Worm (Caenorhabditis elegans): ENCODE data around the gene F49E12.10.
A peak's percentile ranks its signal among the peaks of the same experiment; 100 is the strongest.

Gene F49E12.10

ce11 chrII:8428947-8429919 is 38.4 kb downstream of the F49E12.10 start:
- TF ChIP-seq nhr-179 (tag; optimal IDR thresholded peaks at IDR 0.05) (no peak), hmg-1.2 (GFP tag; IDR thresholded peaks at IDR 0.05) (peak; percentile 15; the same call in 1 of the 2 replicates), lin-54 (GFP tag; optimal IDR thresholded peaks at IDR 0.05) (peak; percentile 47), xnd-1 (tag; optimal IDR thresholded peaks at IDR 0.05) (peak; percentile 75), lin-40 (tag; optimal IDR thresholded peaks at IDR 0.05) (no peak), F49E8.2 (tag; optimal IDR thresholded peaks at IDR 0.05; ENCODE audit: insufficient read depth) (peak; percentile 72), efl-1 (GFP tag; optimal IDR thresholded peaks at IDR 0.05) (peak; percentile 24), ztf-18 (tag; optimal IDR thresholded peaks at IDR 0.05) (no peak), F10E7.11 (tag; optimal IDR thresholded peaks at IDR 0.05) (no peak), F33H1.4 (GFP tag; IDR thresholded peaks at IDR 0.05) (peak; percentile 83), snpc-3.4 (tag; optimal IDR thresholded peaks at IDR 0.05) (peak; percentile 38), tbx-9 (tag; optimal IDR thresholded peaks at IDR 0.05; ENCODE audit: borderline replicate concordance) (no peak), let-607 (tag; optimal IDR thresholded peaks at IDR 0.05) (peak; percentile 79 to 85), Y67H2A.10 (GFP tag; conservative IDR thresholded peaks at IDR 0.05) (no peak), nfyb-1 (GFP tag; IDR thresholded peaks at IDR 0.05) (0 out of 2 replicates have a peak, but pooled peaks have one; percentile 26), B0019.2 (GFP tag; conservative IDR thresholded peaks at IDR 0.05) (peak; percentile 38; the same call in 1 of the 2 replicates), D2030.7 (GFP tag; IDR thresholded peaks at IDR 0.05) (peak; percentile 76), madf-6 (GFP tag; IDR thresholded peaks at IDR 0.05) (peak; percentile 87), F52B5.7 (tag; optimal IDR thresholded peaks at IDR 0.05) (no peak), lsl-1 (GFP tag; optimal IDR thresholded peaks at IDR 0.05) (peak; percentile 98), madf-8 (GFP tag; conservative IDR thresholded peaks at IDR 0.05) (peak; percentile 64), athp-1 (tag; optimal IDR thresholded peaks at IDR 0.05) (peak; percentile 98), ztf-6 (GFP tag; IDR thresholded peaks at IDR 0.05) (no peak), tbp1 (GFP tag; optimal IDR thresholded peaks at IDR 0.05) (peak; percentile 37), unc-130 (GFP tag; optimal IDR thresholded peaks at IDR 0.05) (no peak), ceh-91 (GFP tag; IDR thresholded peaks at IDR 0.05) (peak; percentile 70)

- TF ChIP-seq lin-54 (GFP tag; optimal IDR thresholded peaks at IDR 0.05) (no peak), F33H1.4 (GFP tag; IDR thresholded peaks at IDR 0.05) (no peak), B0336.3 (GFP tag; IDR thresholded peaks at IDR 0.05) (no peak), nhr-80 (tag; optimal IDR thresholded peaks at IDR 0.05) (no peak), F37B4.10 (GFP tag; IDR thresholded peaks at IDR 0.05) (no peak), nfyb-1 (GFP tag; IDR thresholded peaks at IDR 0.05) (no peak), B0035.1 (tag; optimal IDR thresholded peaks at IDR 0.05) (no peak), ceh-79 (tag; optimal IDR thresholded peaks at IDR 0.05) (no peak), chd-7 (tag; optimal IDR thresholded peaks at IDR 0.05) (no peak), ceh-58 (GFP tag; IDR thresholded peaks at IDR 0.05) (no peak), madf-3 (GFP tag; IDR thresholded peaks at IDR 0.05) (no peak)
These were observed 41.1 kb downstream of the F49E12.10 start, which contains the start of gene acp-2 for ce11 chrII:8431954-8432353. Gene acp-2, minus strand, starts transcription at chrII:8432054.

DNA sequence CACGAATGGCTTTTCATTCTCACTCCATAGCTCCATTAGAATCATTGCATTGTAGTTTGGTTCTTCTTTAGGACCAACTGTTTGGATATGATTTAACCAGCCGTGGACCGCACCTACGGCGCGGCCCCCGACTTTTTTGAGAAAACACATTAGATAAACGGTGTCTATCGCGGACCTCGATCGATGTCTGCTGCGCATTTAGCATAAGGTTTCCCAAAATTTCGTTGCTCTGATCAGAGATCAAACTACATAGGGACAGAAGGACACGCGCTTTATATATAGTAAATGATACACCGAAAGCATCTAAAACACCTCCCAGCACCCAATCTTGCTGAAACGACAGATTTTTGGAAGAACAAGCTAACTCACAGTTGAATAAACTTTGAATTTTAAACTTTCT is 42.1 kb downstream of the F49E12.10 start:
- peak; percentile 51 for TF ChIP-seq snpc-1.1 (tag; optimal IDR thresholded peaks at IDR 0.05; ENCODE audit: insufficient read depth)
- TF ChIP-seq snpc-4 (GFP tag; optimal IDR thresholded peaks at IDR 0.05): peak; percentile 33
- peak in 2 of 4 experiments; percentile 55 to 85 for TF ChIP-seq snpc-4 (tag; optimal IDR thresholded peaks at IDR 0.05)
- peak; percentile 61 for TF ChIP-seq pbrm-1 (GFP tag; IDR thresholded peaks at IDR 0.05)
- TF ChIP-seq attf-6 (GFP tag; IDR thresholded peaks at IDR 0.05): 0 out of 2 replicates have a peak, but pooled peaks have one; percentile 67
- TF ChIP-seq hmg-1.2 (GFP tag; IDR thresholded peaks at IDR 0.05): peak; percentile 46

Measured in whole organism, young adult.